Worm (Caenorhabditis elegans) whole organism, midembryonic: ENCODE data around the gene inso-1.

Experiments used
- T22C8.4 ChIP-seq: fragments of 200-800 bp; sonication (Bioruptor generic); IDR thresholded peaks from 2 replicates; pipeline ENCODE4 v1.3.6; 2022; ENCODE audit warnings: missing genetic modification characterization, missing compliant biosample characterization
- flt-1 ChIP-seq: fragments of 200-800 bp; sonication (Bioruptor generic); IDR thresholded peaks from 2 replicates; pipeline ENCODE4 v1.3.6; 2022; ENCODE audit warnings: missing genetic modification characterization, missing compliant biosample characterization
- klf-2 ChIP-seq: fragments of 200-800 bp; sonication (Bioruptor generic); conservative IDR thresholded peaks from 2 replicates; pipeline ENCODE4 v1.3.6; 2022; ENCODE audit warnings: missing genetic modification reagents, missing genetic modification characterization, missing compliant biosample characterization
- ref-1 ChIP-seq: fragments of 200-800 bp; sonication (Bioruptor generic); conservative IDR thresholded peaks from 2 replicates; pipeline ENCODE4 v1.3.6; 2022; ENCODE audit warnings: missing genetic modification reagents, missing genetic modification characterization, missing compliant biosample characterization
- ztf-23 ChIP-seq: fragments of 200-800 bp; sonication (Bioruptor generic); IDR thresholded peaks from 2 replicates; pipeline ENCODE4 v1.3.6; 2022; ENCODE audit warnings: missing genetic modification reagents, missing genetic modification characterization, missing compliant biosample characterization
- ztf-29 ChIP-seq: fragments of 200-800 bp; sonication (Bioruptor generic); IDR thresholded peaks from 2 replicates; pipeline ENCODE4 v1.3.6; 2022; ENCODE audit warnings: missing genetic modification reagents, missing genetic modification characterization, missing compliant biosample characterization

- TF ChIP-seq ref-1 (no peak), flt-1 (GFP tag; lab: Robert Waterston, UW) (no peak), ztf-23 (no peak), klf-2 (GFP tag; lab: Robert Waterston, UW) (no peak), ztf-29 (no peak), T22C8.4 (GFP tag; lab: Robert Waterston, UW) (no peak)
Measured at ce11 chrX:1329847-1330246, 29.9 kb downstream of the inso-1 start, which contains the start of gene F21E9.2.
